Fruit fly (Drosophila melanogaster) whole organism, adult: ENCODE measurements around the gene CG3097.

Experiments used
- CG14711 ChIP-seq: fragments of 200-800 bp; sonication (Bioruptor generic); optimal IDR thresholded peaks from 2 replicates; lab custom pipeline; 2018; ENCODE audit warnings: missing biosample characterization, mild to moderate bottlenecking, missing genetic modification characterization, moderate library complexity
- CG1620 ChIP-seq: fragments of 200-800 bp; sonication (Bioruptor generic); optimal IDR thresholded peaks from 2 replicates; lab custom pipeline; 2016; ENCODE audit warnings: missing biosample characterization, missing genetic modification characterization
- CG5204 ChIP-seq: fragments of 200-800 bp; sonication (Bioruptor generic); optimal IDR thresholded peaks from 2 replicates; lab custom pipeline; 2016; ENCODE audit warnings: missing biosample characterization, missing genetic modification characterization
- Clk ChIP-seq: fragments of 200-800 bp; sonication (Bioruptor generic); optimal IDR thresholded peaks from 2 replicates; lab custom pipeline; 2017; ENCODE audit warnings: missing biosample characterization, missing genetic modification characterization
- Crg-1 ChIP-seq: fragments of 200-800 bp; sonication (Bioruptor generic); optimal IDR thresholded peaks from 2 replicates; lab custom pipeline; 2016; ENCODE audit warnings: missing biosample characterization, missing genetic modification characterization
- Hr96 ChIP-seq: fragments of 200-800 bp; sonication (Bioruptor generic); optimal IDR thresholded peaks from 2 replicates; lab custom pipeline; 2016; ENCODE audit warnings: missing biosample characterization, missing genetic modification characterization
- Mnt ChIP-seq: fragments of 200-800 bp; sonication (Bioruptor generic); optimal IDR thresholded peaks from 2 replicates; lab custom pipeline; 2016; ENCODE audit warnings: missing biosample characterization, mild to moderate bottlenecking, missing genetic modification characterization
- bab1 ChIP-seq: fragments of 200-800 bp; sonication (Bioruptor generic); optimal IDR thresholded peaks from 3 replicates; lab custom pipeline; 2019; ENCODE audit warnings: missing biosample characterization, mild to moderate bottlenecking, missing genetic modification characterization, moderate library complexity
- cic ChIP-seq: fragments of 200-800 bp; sonication (Bioruptor generic); optimal IDR thresholded peaks from 2 replicates; lab custom pipeline; 2017; ENCODE audit warnings: missing biosample characterization, mild to moderate bottlenecking, missing genetic modification characterization, moderate library complexity
- kay ChIP-seq: fragments of 200-800 bp; sonication (Bioruptor generic); peaks from one replicate; lab custom pipeline; 2016; ENCODE audit warnings: missing biosample characterization, missing genetic modification characterization, borderline replicate concordance
- pad ChIP-seq: fragments of 200-800 bp; sonication (Bioruptor generic); optimal IDR thresholded peaks from 3 replicates; lab custom pipeline; 2017; ENCODE audit warnings: missing biosample characterization, missing genetic modification characterization, mild to moderate bottlenecking, moderate library complexity, missing genetic modification reagents
- toe ChIP-seq: fragments of 200-800 bp; sonication (Bioruptor generic); optimal IDR thresholded peaks from 2 replicates; lab custom pipeline; 2016; ENCODE audit warnings: missing biosample characterization, missing genetic modification characterization

DNA sequence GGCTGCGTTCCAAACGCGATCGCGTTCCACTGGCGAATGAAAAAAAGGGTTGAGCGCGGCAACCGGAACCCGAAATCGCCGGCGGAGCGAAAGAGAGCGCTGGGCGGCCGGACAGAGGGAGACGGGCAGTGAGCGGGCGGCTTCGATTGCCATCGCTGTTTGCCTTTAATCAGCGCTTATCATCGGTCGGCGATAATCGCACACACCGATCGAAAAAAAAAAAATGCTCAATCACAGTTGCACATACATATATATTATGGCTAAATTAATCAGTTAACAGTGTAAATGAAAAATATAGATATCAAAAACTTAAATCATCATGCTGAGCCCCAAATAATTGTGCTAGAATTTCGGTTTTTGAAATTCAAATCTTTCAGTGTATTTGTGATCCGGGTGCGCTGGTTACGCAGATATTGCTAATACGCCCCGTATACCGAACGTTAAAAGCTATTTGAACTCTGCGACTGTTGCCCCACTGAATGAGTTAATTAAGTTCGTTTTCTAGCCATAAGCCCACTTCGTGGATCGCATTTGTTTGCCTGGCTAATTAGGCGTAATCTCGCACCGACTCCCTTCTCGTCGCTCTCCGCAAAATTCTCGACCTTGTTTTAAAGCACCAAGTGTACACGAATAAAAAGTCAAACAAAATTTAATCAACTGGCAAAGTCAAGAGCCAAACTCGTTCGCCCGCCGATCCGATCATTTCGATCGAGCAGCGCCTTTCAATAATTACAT is 52.7 kb downstream of the CG3097 start, which contains the start of gene CG33080:
- no peak for TF ChIP-seq Hr96 (GFP tag; lab: Kevin White, UChicago)
- peak; percentile 2 for TF ChIP-seq CG14711 (tag; lab: Kevin White, UChicago)
- TF ChIP-seq toe (GFP tag; lab: Kevin White, UChicago), result no peak
- TF ChIP-seq CG5204, result no peak
- no peak for TF ChIP-seq Crg-1
- TF ChIP-seq cic, result no peak
- TF ChIP-seq kay (GFP tag; lab: Kevin White, UChicago), result no peak
- TF ChIP-seq Clk, result no peak
- TF ChIP-seq CG1620 (GFP tag; lab: Kevin White, UChicago), result no peak
- no peak for TF ChIP-seq pad (GFP tag; lab: Kevin White, UChicago)
- no peak for TF ChIP-seq Mnt (GFP tag; lab: Kevin White, UChicago)
- no peak for TF ChIP-seq bab1 (GFP tag; lab: Kevin White, UChicago)
